Worm (Caenorhabditis elegans) whole organism, mixed stage, embryonic: ENCODE results near the gene mksr-1.
A peak's percentile ranks its signal among the peaks of the same experiment; 100 is the strongest.

Experiments used
- bed-3 ChIP-seq: fragments of 200-800 bp; sonication (Bioruptor generic); optimal IDR thresholded peaks from 3 replicates; lab custom pipeline; 2018; ENCODE audit warnings: mild to moderate bottlenecking, missing genetic modification characterization, moderate library complexity, missing compliant biosample characterization
- blmp-1 ChIP-seq: fragments of 150-350 bp; optimal IDR thresholded peaks from 2 replicates; lab custom pipeline; 2014; ENCODE audit warnings: missing biosample characterization, missing genetic modification characterization
- ces-1 ChIP-seq: fragments of 150-350 bp; optimal IDR thresholded peaks from 2 replicates; lab custom pipeline; 2014; ENCODE audit warnings: missing biosample characterization, missing genetic modification reagents, missing genetic modification characterization
- elt-3 ChIP-seq: fragments of 150-350 bp; optimal IDR thresholded peaks from 2 replicates; lab custom pipeline; 2014; ENCODE audit warnings: missing biosample characterization, missing genetic modification characterization
- lin-13 ChIP-seq: fragments of 150-350 bp; optimal IDR thresholded peaks from 2 replicates; lab custom pipeline; 2014; ENCODE audit warnings: missing biosample characterization, missing genetic modification characterization
- mab-5 ChIP-seq: fragments of 150-350 bp; optimal IDR thresholded peaks from 2 replicates; lab custom pipeline; 2014; ENCODE audit warnings: missing biosample characterization, missing genetic modification characterization
- nhr-237 ChIP-seq: fragments of 150-350 bp; optimal IDR thresholded peaks from 2 replicates; lab custom pipeline; 2014; ENCODE audit warnings: missing biosample characterization, missing genetic modification characterization
- nhr-76 ChIP-seq: sonication (generic microtip); optimal IDR thresholded peaks from 2 replicates; lab custom pipeline; 2017; ENCODE audit warnings: missing biosample characterization, missing genetic modification characterization
- pha-4 ChIP-seq: fragments of 150-350 bp; optimal IDR thresholded peaks from 2 replicates; lab custom pipeline; 2018; ENCODE audit warnings: missing biosample characterization, missing genetic modification reagents, missing genetic modification characterization
- snpc-4 ChIP-seq: fragments of 150-350 bp; optimal IDR thresholded peaks from 2 replicates; lab custom pipeline; 2014; ENCODE audit warnings: missing biosample characterization, missing genetic modification characterization
- unc-62 ChIP-seq: fragments of 150-350 bp; optimal IDR thresholded peaks from 2 replicates; lab custom pipeline; 2014; ENCODE audit warnings: missing biosample characterization, missing genetic modification reagents, missing genetic modification characterization
- ztf-11 ChIP-seq: fragments of 150-350 bp; optimal IDR thresholded peaks from 2 replicates; lab custom pipeline; 2014; ENCODE audit warnings: missing biosample characterization, missing genetic modification characterization

ce11 chrX:1081927-1082326 is 13.0 kb upstream of the mksr-1 start:
- TF ChIP-seq bed-3 (GFP tag; lab: Kevin White, UChicago) (no peak), mab-5 (tag; lab: Kevin White, UChicago) (no peak), nhr-76 (tag; lab: Kevin White, UChicago) (no peak), ztf-11 (tag; lab: Kevin White, UChicago) (no peak), pha-4 (tag; lab: Kevin White, UChicago) (no peak), blmp-1 (tag; lab: Kevin White, UChicago) (no peak), snpc-4 (tag; lab: Kevin White, UChicago) (no peak), lin-13 (tag; lab: Kevin White, UChicago) (no peak), unc-62 (peak; percentile 64), ces-1 (no peak), nhr-237 (tag; lab: Kevin White, UChicago) (no peak), elt-3 (tag; lab: Kevin White, UChicago) (no peak)
